Worm (Caenorhabditis elegans): ENCODE measurements around the gene F44D12.19.

The F44D12.19 gene

DNA sequence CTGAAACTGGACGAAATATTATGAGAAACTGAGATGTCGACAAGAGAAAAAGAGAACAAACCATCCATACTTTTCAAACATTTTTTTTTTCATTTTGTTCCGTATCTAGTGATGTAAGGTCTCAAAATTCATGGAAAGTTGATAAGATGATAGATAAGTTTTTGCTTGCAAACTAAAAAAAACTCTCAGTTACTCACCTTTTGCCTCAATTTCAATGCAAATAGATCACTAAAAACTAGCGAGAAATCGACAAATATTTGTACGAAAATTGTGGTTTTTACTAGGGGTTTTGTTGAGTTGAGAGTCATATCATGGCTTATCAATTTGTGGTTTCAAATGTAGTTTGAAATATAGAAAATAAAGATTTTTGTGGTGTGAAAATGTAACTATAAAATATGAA, 39.4 kb downstream of the F44D12.19 start:
- TF ChIP-seq ztf-4 (tag; optimal IDR thresholded peaks at IDR 0.05): no peak
- peak; percentile 57 for TF ChIP-seq fos-1 (tag; optimal IDR thresholded peaks at IDR 0.05)

DNA sequence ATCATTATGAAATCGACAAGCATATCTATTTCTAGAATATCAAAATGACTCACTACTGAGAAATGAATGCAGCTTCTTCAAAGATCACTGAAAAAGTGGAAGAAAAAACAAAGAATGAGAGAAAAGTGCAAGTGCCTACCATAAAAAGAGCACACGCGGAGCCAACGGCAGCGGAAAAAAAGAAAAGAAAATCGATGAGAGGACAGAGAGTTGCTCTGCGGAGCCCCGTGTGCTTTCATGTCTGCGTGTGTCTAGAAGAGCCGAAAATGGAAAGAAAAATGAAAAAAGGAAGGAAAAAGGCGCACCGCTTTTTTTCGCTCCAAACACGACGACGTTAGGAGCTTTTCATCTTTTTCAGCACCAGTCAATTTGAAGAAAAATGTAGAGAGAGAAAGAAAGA, 41.3 kb downstream of the F44D12.19 start, which contains the start of gene ipla-7:
ipla-7 (minus strand) TSS at position 122 of the 400 bp plus-strand sequence.
- TF ChIP-seq nhr-10 (tag; optimal IDR thresholded peaks at IDR 0.05) (no peak), F13H6.1 (tag; optimal IDR thresholded peaks at IDR 0.05) (peak; percentile 29), ceh-82 (tag; optimal IDR thresholded peaks at IDR 0.05) (no peak), sma-3 (GFP tag; optimal IDR thresholded peaks at IDR 0.05) (no peak), aly-2 (tag; optimal IDR thresholded peaks at IDR 0.05) (no peak), snpc-4 (tag; optimal IDR thresholded peaks at IDR 0.05) (peak; percentile 5), Y55F3AM.14 (GFP tag; optimal IDR thresholded peaks at IDR 0.05) (no peak), sem-4 (tag; optimal IDR thresholded peaks at IDR 0.05) (no peak), elt-3 (tag; optimal IDR thresholded peaks at IDR 0.05) (no peak), sma-9 (GFP tag; optimal IDR thresholded peaks at IDR 0.05) (no peak), sma-9 (tag; optimal IDR thresholded peaks at IDR 0.05) (no peak), nhr-129 (tag; optimal IDR thresholded peaks at IDR 0.05) (peak; percentile 11), gmeb-1 (tag; optimal IDR thresholded peaks at IDR 0.05) (no peak), mdl-1 (tag; optimal IDR thresholded peaks at IDR 0.05) (peak in 1 of 2 experiments; percentile 33), fos-1 (tag; optimal IDR thresholded peaks at IDR 0.05) (peak; percentile 62), crh-2 (tag; optimal IDR thresholded peaks at IDR 0.05) (peak; percentile 62), ztf-4 (tag; optimal IDR thresholded peaks at IDR 0.05) (no peak), nhr-21 (tag; optimal IDR thresholded peaks at IDR 0.05) (no peak), nhr-25 (tag; optimal IDR thresholded peaks at IDR 0.05) (no peak), elt-1 (tag; optimal IDR thresholded peaks at IDR 0.05) (no peak), zag-1 (tag; optimal IDR thresholded peaks at IDR 0.05) (peak; percentile 31), nhr-12 (tag; optimal IDR thresholded peaks at IDR 0.05) (no peak), unc-62 (GFP tag; optimal IDR thresholded peaks at IDR 0.05) (no peak), unc-55 (GFP tag; optimal IDR thresholded peaks at IDR 0.05) (peak; percentile 29), lin-13 (GFP tag; optimal IDR thresholded peaks at IDR 0.05) (no peak), lsy-2 (tag; optimal IDR thresholded peaks at IDR 0.05) (peak in 1 of 2 experiments; percentile 21), C34F6.9 (tag; optimal IDR thresholded peaks at IDR 0.05) (peak; percentile 70), alr-1 (tag; optimal IDR thresholded peaks at IDR 0.05) (no peak), lin-11 (tag; optimal IDR thresholded peaks at IDR 0.05) (no peak), nhr-77 (tag; optimal IDR thresholded peaks at IDR 0.05) (no peak)

DNA sequence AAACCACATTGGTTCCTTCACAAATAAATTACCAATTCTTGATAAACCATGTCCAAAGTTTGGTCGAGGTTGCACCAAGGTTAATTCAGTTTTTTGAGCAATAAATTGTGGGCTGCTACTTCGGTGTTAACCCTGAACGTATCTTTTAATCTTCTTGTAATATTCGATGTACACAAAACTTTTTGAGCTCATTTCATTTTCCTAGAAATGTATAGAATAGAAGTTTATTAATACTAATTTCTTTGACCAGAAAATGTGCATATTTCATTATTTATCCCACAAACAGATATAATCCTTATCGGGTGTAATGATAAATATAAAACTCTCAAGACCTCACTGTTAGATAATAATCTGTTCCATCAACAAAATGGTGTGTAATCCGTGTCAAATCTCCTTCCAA, 42.6 kb downstream of the F44D12.19 start:
- no peak for TF ChIP-seq peb-1 (tag; optimal IDR thresholded peaks at IDR 0.05)
- no peak for TF ChIP-seq unc-62 (GFP tag; optimal IDR thresholded peaks at IDR 0.05)
- no peak for TF ChIP-seq nhr-11 (tag; optimal IDR thresholded peaks at IDR 0.05)
- no peak for TF ChIP-seq nhr-6 (tag; optimal IDR thresholded peaks at IDR 0.05)
- TF ChIP-seq mab-5 (tag; optimal IDR thresholded peaks at IDR 0.05): no peak

DNA sequence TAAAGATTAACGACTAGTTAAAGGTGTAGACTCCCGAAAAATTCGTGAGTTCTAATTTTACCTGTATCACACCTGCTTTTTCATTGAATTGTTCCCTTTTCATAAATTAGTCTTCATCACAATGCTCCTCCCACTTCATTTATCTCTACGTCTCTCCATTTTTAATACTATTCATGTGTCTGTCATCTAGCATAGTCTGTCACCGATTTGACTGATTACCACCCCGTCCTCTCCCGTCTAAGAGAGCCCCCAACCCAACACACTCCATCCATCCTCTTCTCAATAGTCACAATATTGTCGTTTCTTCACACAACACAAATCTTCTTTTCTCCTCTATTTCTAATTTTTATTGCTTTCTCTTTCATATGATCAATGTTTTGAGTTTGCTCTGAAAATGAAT, 43.8 kb downstream of the F44D12.19 start:
- peak; percentile 68 for TF ChIP-seq mab-5 (tag; optimal IDR thresholded peaks at IDR 0.05)
- TF ChIP-seq lin-11 (tag; optimal IDR thresholded peaks at IDR 0.05): no peak
- no peak for TF ChIP-seq C34F6.9 (tag; optimal IDR thresholded peaks at IDR 0.05)
- peak; percentile 12 for TF ChIP-seq nhr-129 (tag; optimal IDR thresholded peaks at IDR 0.05)
- TF ChIP-seq lin-39 (tag; optimal IDR thresholded peaks at IDR 0.05): peak; percentile 3

DNA sequence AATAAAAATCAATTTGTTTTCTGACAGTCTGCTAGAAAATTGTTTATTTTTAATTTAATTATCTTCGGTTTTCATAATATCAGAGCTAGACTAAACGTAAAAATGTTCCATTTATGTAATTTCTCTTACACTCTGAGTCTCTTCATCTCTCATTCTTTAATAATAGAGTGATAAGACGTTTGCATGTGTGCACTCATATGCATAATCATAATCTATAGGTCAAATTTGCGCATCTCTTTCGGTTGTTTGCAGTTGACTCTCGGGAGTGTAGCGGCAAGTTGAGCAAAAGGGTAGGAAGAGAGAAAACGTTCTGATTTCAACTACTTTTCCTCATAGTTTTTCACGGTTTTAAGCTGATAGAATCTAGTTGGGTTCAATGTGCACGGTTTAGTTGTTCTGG, 45.1 kb downstream of the F44D12.19 start:
- peak; percentile 61 for TF ChIP-seq fos-1 (tag; optimal IDR thresholded peaks at IDR 0.05)
- TF ChIP-seq elt-1 (tag; optimal IDR thresholded peaks at IDR 0.05): no peak

DNA sequence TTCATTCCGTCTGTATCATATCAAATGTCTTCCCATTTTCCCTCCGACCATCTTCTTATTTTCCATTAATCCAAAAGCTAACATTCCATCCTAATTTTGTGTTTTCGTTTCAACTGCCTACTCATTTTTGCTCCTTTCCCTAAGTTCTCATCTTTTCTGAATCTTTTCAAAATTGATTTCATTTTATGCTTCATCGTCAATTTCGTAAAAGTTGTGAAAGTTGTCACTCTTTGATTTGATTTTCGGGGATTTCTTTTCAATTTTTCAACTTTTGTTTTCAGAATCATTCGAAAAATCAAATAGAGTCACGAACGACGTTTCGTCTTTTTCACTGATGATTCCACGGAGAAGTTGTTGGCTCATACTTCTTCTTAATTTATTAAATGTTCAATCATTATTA, 46.2 kb downstream of the F44D12.19 start, which contains the start of gene cwn-2:
cwn-2 (plus strand) TSS at position 276 of the 400 bp plus-strand sequence.
- TF ChIP-seq unc-39 (tag; optimal IDR thresholded peaks at IDR 0.05) (no peak), ztf-1 (GFP tag; conservative IDR thresholded peaks at IDR 0.05) (no peak), ceh-16 (tag; optimal IDR thresholded peaks at IDR 0.05) (no peak), Y55F3AM.14 (GFP tag; optimal IDR thresholded peaks at IDR 0.05) (no peak), lsy-2 (tag; optimal IDR thresholded peaks at IDR 0.05) (no peak), blmp-1 (tag; optimal IDR thresholded peaks at IDR 0.05; ENCODE audit: insufficient read depth) (no peak), lin-11 (tag; optimal IDR thresholded peaks at IDR 0.05) (no peak), fos-1 (tag; optimal IDR thresholded peaks at IDR 0.05) (no peak), egl-27 (tag; optimal IDR thresholded peaks at IDR 0.05) (no peak), skn-1 (tag; optimal IDR thresholded peaks at IDR 0.05) (no peak), F13H6.1 (tag; optimal IDR thresholded peaks at IDR 0.05) (no peak)

All from whole organism, L2 larva.